Worm (Caenorhabditis elegans) whole organism, L1 larva: ENCODE data around the gene ergi-1.

Experiments used
- aly-2 ChIP-seq: fragments of 150-350 bp; optimal IDR thresholded peaks from 2 replicates; lab custom pipeline; 2014; ENCODE audit warnings: missing biosample characterization, missing genetic modification characterization
- egl-27 ChIP-seq, 2 experiments: fragments of 150-350 bp in 1 of 2; sonication (generic microtip); optimal IDR thresholded peaks; 3 replicates each; lab custom pipeline; 2017 to 2018; ENCODE audit warnings: missing biosample characterization in 2 of 2, missing genetic modification characterization in 2 of 2, missing genetic modification reagents in 2 of 2
- fkh-10 ChIP-seq: sonication (generic microtip); optimal IDR thresholded peaks from 2 replicates; lab custom pipeline; 2017; ENCODE audit warnings: missing biosample characterization, missing genetic modification reagents, missing genetic modification characterization
- jun-1 ChIP-seq: fragments of 150-350 bp; optimal IDR thresholded peaks from 2 replicates; lab custom pipeline; 2014; ENCODE audit warnings: missing biosample characterization, missing genetic modification reagents, missing genetic modification characterization
- mep-1 ChIP-seq: fragments of 150-350 bp; optimal IDR thresholded peaks from 2 replicates; lab custom pipeline; 2014; ENCODE audit warnings: missing biosample characterization, missing genetic modification characterization
- nhr-12 ChIP-seq: sonication (generic microtip); optimal IDR thresholded peaks from 2 replicates; lab custom pipeline; 2017; ENCODE audit warnings: missing biosample characterization, missing genetic modification characterization
- nhr-77 ChIP-seq: fragments of 150-350 bp; optimal IDR thresholded peaks from 2 replicates; lab custom pipeline; 2014; ENCODE audit warnings: missing biosample characterization, missing genetic modification characterization
- pag-3 ChIP-seq: sonication (generic microtip); optimal IDR thresholded peaks from 2 replicates; lab custom pipeline; 2017; ENCODE audit warnings: missing genetic modification characterization, mild to moderate bottlenecking, missing compliant biosample characterization, antibody characterized with exemption, borderline replicate concordance; ENCODE audit not compliant: insufficient read depth
- snpc-4 ChIP-seq: fragments of 150-350 bp; optimal IDR thresholded peaks from 2 replicates; lab custom pipeline; 2014; ENCODE audit warnings: missing biosample characterization, missing genetic modification characterization
- sox-4 ChIP-seq: sonication (generic microtip); optimal IDR thresholded peaks from 2 replicates; lab custom pipeline; 2016; ENCODE audit warnings: missing genetic modification characterization, missing compliant biosample characterization
- unc-86 ChIP-seq: sonication (generic microtip); optimal IDR thresholded peaks from 2 replicates; lab custom pipeline; 2016; ENCODE audit warnings: missing genetic modification characterization, missing compliant biosample characterization
- ztf-4 ChIP-seq: fragments of 150-350 bp; optimal IDR thresholded peaks from 2 replicates; lab custom pipeline; 2014; ENCODE audit warnings: missing biosample characterization, missing genetic modification characterization

DNA sequence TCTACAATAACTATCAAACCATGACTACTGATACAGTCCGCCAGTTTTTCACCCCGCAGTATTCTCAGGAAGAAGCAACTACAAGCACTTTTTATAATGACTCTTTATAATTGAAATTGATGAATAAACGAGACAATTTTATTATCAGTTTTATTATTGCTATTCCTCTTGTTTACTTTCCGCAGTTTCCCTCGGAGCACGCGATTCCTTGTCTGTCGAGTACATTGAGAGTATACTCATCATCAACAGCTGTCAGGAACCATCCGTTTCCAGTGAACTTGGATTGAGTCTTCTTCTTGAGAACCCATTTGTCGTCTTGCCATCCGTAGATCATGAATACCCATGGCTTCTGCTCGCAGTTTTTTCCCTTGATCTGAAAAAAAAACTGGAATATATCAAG lies 4.2 kb downstream of the ergi-1 start:
- no peak for TF ChIP-seq snpc-4 (tag; lab: Kevin White, UChicago)
- no peak for TF ChIP-seq fkh-10 (GFP tag; lab: Kevin White, UChicago)
- TF ChIP-seq nhr-77 (tag; lab: Kevin White, UChicago): no peak
- no peak for TF ChIP-seq unc-86 (tag; lab: Kevin White, UChicago)
- no peak for TF ChIP-seq egl-27 (tag; optimal IDR thresholded peaks at IDR 0.05; lab: Kevin White, UChicago)
- TF ChIP-seq aly-2 (tag; lab: Kevin White, UChicago): no peak
- no peak for TF ChIP-seq nhr-12 (tag; lab: Kevin White, UChicago)
- TF ChIP-seq pag-3 (tag; lab: Kevin White, UChicago): no peak
- no peak for TF ChIP-seq ztf-4 (tag; lab: Kevin White, UChicago)
- TF ChIP-seq sox-4: no peak
- TF ChIP-seq jun-1: no peak
- no peak for TF ChIP-seq mep-1 (tag; lab: Kevin White, UChicago)
